Fruit fly (Drosophila melanogaster) whole organism, wandering third instar larva: ENCODE data around the gene CG18809.

ENCODE experiments used
- Abd-B ChIP-seq: fragments of >200 bp; optimal IDR thresholded peaks from 2 replicates; lab custom pipeline; 2017; ENCODE audit warnings: missing biosample characterization, missing genetic modification characterization
- CG9705 ChIP-seq: fragments of 200-800 bp; sonication (Bioruptor generic); optimal IDR thresholded peaks from 2 replicates; lab custom pipeline; 2018; ENCODE audit warnings: missing biosample characterization, mild to moderate bottlenecking, missing genetic modification characterization
- Hnf4 ChIP-seq: fragments of 200-800 bp; sonication (Bioruptor generic); optimal IDR thresholded peaks from 2 replicates; lab custom pipeline; 2016; ENCODE audit warnings: missing biosample characterization, mild to moderate bottlenecking, missing genetic modification characterization
- Vsx2 ChIP-seq: fragments of 200-300, 225-300 bp; sonication (Bioruptor generic); optimal IDR thresholded peaks from 2 replicates; lab custom pipeline; 2018; ENCODE audit warnings: missing biosample characterization, missing genetic modification characterization; ENCODE audit not compliant: partially characterized antibody
- br ChIP-seq: fragments of 200-800 bp; sonication (Bioruptor generic); optimal IDR thresholded peaks from 2 replicates; lab custom pipeline; 2016; ENCODE audit warnings: missing biosample characterization, missing genetic modification characterization
- foxo ChIP-seq, 2 experiments: fragments of 200-800 bp; sonication (Bioruptor generic); optimal IDR thresholded peaks; 2 replicates in 1 of 2; 3 replicates in 1 of 2; lab custom pipeline; 2016 to 2017; ENCODE audit warnings: missing biosample characterization in 2 of 2, missing genetic modification characterization in 2 of 2
- jim ChIP-seq: fragments of 175-275, 200-325 bp; sonication (Bioruptor generic); optimal IDR thresholded peaks from 2 replicates; lab custom pipeline; 2016; ENCODE audit warnings: missing biosample characterization, mild to moderate bottlenecking, missing genetic modification characterization
- sv ChIP-seq: fragments of 200-800 bp; sonication (Bioruptor generic); optimal IDR thresholded peaks from 3 replicates; lab custom pipeline; 2016; ENCODE audit warnings: missing biosample characterization, missing genetic modification characterization

dm6 chrX:19784875-19785274 is 40.7 kb upstream of the CG18809 start:
- TF ChIP-seq Vsx2 (GFP tag; lab: Kevin White, UChicago) (no peak), Abd-B (GFP tag; lab: Kevin White, UChicago) (no peak), CG9705 (GFP tag; lab: Kevin White, UChicago) (no peak), sv (GFP tag; lab: Kevin White, UChicago) (no peak), foxo (GFP tag; optimal IDR thresholded peaks at IDR 0.05; lab: Kevin White, UChicago) (no peak), Hnf4 (no peak), jim (no peak), br (GFP tag; lab: Kevin White, UChicago) (no peak)
